Fruit fly (Drosophila melanogaster): Measurements from ENCODE around the gene CG15741.

Gene CG15741

DNA sequence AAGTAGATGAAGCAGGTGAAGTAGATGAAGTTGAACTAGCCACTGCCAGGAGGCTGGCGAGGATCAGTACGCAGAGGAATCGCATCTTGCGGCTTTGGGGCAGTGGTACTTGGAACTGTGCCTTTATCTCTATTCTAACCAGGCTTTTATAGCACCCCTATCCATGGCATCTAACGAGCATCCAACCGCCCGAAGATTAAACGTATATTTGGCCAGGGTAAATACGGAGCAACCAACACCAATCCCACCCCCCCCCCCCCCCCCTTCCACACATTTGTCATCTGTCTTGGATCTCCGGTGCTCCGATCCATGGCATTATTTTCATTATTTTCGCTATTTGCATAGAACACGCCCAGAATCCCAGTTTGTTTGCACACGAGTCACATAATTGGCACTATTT lies at the start of gene CG15741:
CG15741 (minus strand) TSS at position 101 of the 400 bp plus-strand sequence.
- TF ChIP-seq kay (GFP tag; ENCODE audit: borderline replicate concordance) (no peak), cic (GFP tag; optimal IDR thresholded peaks at IDR 0.05) (no peak), Mnt (GFP tag; optimal IDR thresholded peaks at IDR 0.05) (no peak), Crg-1 (GFP tag; optimal IDR thresholded peaks at IDR 0.05) (no peak), CG11617 (GFP tag; optimal IDR thresholded peaks at IDR 0.05) (no peak)

DNA sequence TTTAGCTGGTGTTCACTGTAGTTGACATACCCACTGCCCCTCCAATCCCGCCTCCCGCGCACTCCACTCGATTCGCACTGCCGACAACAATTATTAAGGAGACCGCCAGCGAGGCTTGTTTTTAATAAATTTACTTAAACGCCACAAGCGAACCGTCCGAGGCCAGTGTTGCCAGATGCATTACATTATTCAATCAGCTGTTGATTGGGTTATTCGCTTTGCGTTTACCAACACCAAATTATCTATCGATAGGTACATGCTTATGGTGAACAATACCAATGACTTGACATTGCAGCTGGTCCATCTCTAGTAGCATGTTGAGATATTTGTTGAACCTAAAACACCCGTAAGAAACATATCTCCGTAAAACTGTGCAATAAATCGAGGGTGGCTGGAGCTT lies 49.1 kb upstream of the CG15741 start, which contains the start of the genes CG10353 and SelG:
CG10353 (minus strand) TSS at position 187 of the 400 bp plus-strand sequence.
SelG (plus strand) TSS at position 309 of the 400 bp plus-strand sequence.
- TF ChIP-seq CG11617 (GFP tag; optimal IDR thresholded peaks at IDR 0.05) (peak; percentile 41), Mnt (GFP tag; optimal IDR thresholded peaks at IDR 0.05) (peak; percentile 75), CG7045 (GFP tag; optimal IDR thresholded peaks at IDR 0.05) (no peak), Clk (GFP tag; optimal IDR thresholded peaks at IDR 0.05) (no peak), toe (GFP tag; optimal IDR thresholded peaks at IDR 0.05) (peak; percentile 36), cnc (optimal IDR thresholded peaks at IDR 0.05) (peak; percentile 31 to 84), pad (GFP tag; optimal IDR thresholded peaks at IDR 0.05) (peak; percentile 61), CG14711 (tag; optimal IDR thresholded peaks at IDR 0.05) (peak; percentile 55), CG12768 (GFP tag; optimal IDR thresholded peaks at IDR 0.05) (peak; percentile 7), ovo (GFP tag; optimal IDR thresholded peaks at IDR 0.05) (no peak), CG5204 (GFP tag; optimal IDR thresholded peaks at IDR 0.05) (no peak), Crg-1 (GFP tag; optimal IDR thresholded peaks at IDR 0.05) (peak; percentile 61), CG7101 (tag; optimal IDR thresholded peaks at IDR 0.05) (peak; percentile 77), CG1620 (GFP tag; optimal IDR thresholded peaks at IDR 0.05) (peak; percentile 78), cic (GFP tag; optimal IDR thresholded peaks at IDR 0.05) (no peak), bab1 (GFP tag; optimal IDR thresholded peaks at IDR 0.05) (peak; percentile 77), Hr96 (GFP tag; optimal IDR thresholded peaks at IDR 0.05) (no peak), tj (GFP tag; optimal IDR thresholded peaks at IDR 0.05) (peak; percentile 39)

DNA sequence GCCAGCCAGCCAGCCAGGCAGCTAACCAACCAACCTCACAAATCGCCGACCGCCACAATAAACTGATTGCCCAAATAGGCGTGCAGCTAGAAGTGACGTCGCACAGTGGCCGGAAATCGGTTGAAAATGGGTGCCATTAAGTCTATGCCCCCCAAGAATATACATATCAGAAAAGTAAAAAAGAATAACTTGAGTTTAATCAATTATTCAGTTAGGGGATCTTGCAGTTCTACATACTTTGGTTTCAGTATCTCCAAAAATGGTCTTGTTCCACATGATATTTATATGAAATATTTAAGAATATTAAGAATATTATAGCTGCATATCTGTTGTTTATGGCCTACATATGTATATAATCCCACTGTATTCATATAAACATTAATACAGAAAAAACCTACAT lies 47.5 kb upstream of the CG15741 start:
- TF ChIP-seq kay (GFP tag; ENCODE audit: borderline replicate concordance) (no peak), CG14711 (tag; optimal IDR thresholded peaks at IDR 0.05) (no peak), CG12768 (GFP tag; optimal IDR thresholded peaks at IDR 0.05) (no peak), tj (GFP tag; optimal IDR thresholded peaks at IDR 0.05) (no peak), cic (GFP tag; optimal IDR thresholded peaks at IDR 0.05) (no peak), Crg-1 (GFP tag; optimal IDR thresholded peaks at IDR 0.05) (no peak)

DNA sequence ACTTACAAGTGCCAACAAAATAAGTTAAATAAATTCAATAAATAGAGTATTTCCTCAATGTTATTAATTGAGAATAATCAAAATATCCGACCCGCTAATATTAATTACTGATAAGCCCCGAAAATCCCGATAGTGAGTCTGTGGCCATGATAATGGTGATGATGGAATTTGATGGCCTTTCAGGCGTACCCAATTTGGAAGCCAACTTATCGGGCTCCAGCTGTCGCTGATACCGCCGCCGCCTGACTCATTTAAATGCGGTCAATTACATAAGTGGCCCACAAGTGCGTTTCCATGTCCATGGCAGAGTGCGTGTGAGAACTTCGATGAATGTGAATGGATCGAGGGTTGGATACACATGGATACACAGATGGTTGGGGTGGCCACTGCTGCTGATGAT lies 46.3 kb upstream of the CG15741 start:
- TF ChIP-seq toe (GFP tag; optimal IDR thresholded peaks at IDR 0.05) (no peak), Mnt (GFP tag; optimal IDR thresholded peaks at IDR 0.05) (no peak)

DNA sequence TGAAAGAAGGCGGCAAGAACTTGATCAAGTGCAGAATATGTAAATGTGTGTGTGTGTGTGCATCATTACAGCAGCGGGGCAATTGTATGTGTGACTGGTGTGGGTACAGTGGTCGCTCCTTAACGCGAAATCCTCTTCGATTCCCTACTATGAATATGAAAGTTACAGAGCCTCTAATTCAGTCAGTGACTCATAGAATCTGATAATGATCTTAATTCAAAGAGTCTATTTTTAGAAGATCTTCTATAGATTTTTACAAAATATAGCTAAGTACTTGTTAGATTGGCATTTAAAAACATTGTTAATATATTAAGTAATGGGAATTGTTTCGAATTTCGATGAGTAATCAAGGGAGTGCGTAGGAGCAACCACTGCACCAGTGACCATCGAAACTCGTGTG lies 44.6 kb upstream of the CG15741 start:
- TF ChIP-seq CG14711 (tag; optimal IDR thresholded peaks at IDR 0.05) (no peak), CG11617 (GFP tag; optimal IDR thresholded peaks at IDR 0.05) (no peak), cnc (optimal IDR thresholded peaks at IDR 0.05) (no peak), ovo (GFP tag; optimal IDR thresholded peaks at IDR 0.05) (no peak), CG7101 (tag; optimal IDR thresholded peaks at IDR 0.05) (no peak), toe (GFP tag; optimal IDR thresholded peaks at IDR 0.05) (no peak)

DNA sequence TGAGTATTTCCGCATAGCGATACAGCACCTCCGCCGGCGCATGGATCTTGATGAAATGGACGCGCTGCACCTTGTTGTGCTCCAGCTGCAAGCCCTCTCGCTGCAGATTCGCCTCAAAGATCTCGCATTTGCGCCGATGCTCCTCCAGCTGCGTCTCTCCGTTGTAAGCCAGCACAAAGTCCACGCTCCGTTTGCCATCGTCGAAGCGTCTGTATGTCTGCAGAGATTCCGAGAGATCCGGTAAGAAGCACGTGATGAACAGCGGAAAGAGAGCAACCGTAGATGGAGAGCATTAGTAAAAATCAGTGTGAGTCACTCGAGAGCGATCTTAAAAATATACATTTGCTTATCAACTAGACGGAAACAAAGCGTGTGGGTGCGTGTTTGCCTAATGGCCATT lies 43.9 kb upstream of the CG15741 start:
- TF ChIP-seq Clk (GFP tag; optimal IDR thresholded peaks at IDR 0.05) = no peak

DNA sequence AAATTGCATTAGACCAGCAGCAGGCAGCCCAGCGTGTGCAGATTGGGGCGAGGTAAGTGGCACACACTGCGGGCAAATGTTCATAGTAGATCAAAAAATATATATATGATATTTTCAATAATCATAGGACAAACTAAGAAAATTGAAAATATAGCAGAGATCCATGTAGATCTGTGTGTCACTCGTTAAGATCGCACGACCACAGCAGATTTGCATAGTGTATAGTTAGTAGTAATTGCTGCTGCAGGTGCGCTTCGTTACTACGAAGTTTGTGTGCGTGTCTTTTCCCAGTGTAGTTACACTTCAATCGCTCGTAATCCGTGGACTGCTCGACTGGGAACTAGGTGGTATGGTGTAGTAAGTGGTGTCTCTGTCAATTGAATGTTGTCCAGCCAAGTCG lies 39.3 kb upstream of the CG15741 start, which contains the start of gene CG10352:
CG10352 (minus strand) TSS at position 4 of the 400 bp plus-strand sequence.
- TF ChIP-seq tj (GFP tag; optimal IDR thresholded peaks at IDR 0.05) (peak; percentile 20), CG7101 (tag; optimal IDR thresholded peaks at IDR 0.05) (peak; percentile 23), CG12768 (GFP tag; optimal IDR thresholded peaks at IDR 0.05) (peak; percentile 31), ovo (GFP tag; optimal IDR thresholded peaks at IDR 0.05) (no peak), cic (GFP tag; optimal IDR thresholded peaks at IDR 0.05) (no peak), bab1 (GFP tag; optimal IDR thresholded peaks at IDR 0.05) (no peak), CG11617 (GFP tag; optimal IDR thresholded peaks at IDR 0.05) (peak; percentile 22), Clk (GFP tag; optimal IDR thresholded peaks at IDR 0.05) (no peak), CG14711 (tag; optimal IDR thresholded peaks at IDR 0.05) (no peak), Mnt (GFP tag; optimal IDR thresholded peaks at IDR 0.05) (peak; percentile 30), Hr96 (GFP tag; optimal IDR thresholded peaks at IDR 0.05) (no peak), CG5204 (GFP tag; optimal IDR thresholded peaks at IDR 0.05) (no peak)

DNA sequence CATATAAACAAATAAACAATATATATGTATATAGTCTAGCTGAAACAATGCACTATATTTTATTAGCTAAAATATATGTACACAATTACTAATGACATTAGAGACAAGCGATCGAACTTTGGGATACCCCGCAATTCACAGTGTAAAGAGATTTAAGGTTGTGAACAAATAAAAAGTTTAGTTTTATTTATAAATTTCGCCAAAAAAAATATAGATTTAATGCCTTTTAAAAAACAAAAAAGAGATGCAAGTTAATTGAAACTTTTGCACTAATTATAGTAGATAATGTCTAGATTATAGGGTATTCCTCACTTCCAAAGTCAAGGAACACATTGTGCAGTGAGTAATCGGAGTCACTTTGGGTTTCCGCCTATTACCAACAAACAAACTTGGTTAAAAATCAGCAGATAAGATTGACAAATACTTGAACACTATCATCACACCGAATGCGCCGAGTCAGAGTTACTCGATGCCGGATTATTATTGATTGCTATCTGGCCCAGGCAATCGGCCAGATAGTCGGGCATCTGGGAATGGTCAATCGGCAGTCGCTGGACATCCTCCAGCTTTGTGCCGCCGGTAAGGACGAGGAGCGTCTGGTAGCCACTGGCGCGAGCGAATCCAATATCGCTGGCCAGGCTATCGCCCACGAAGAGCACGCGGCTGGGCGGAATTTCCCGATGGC lies 37.5 kb upstream of the CG15741 start:
- no peak for TF ChIP-seq CG14711 (tag; optimal IDR thresholded peaks at IDR 0.05)
- TF ChIP-seq CG7101 (tag; optimal IDR thresholded peaks at IDR 0.05) = peak; percentile 35
- peak; percentile 3 for TF ChIP-seq CG11617 (GFP tag; optimal IDR thresholded peaks at IDR 0.05)
